Worm (Caenorhabditis elegans) whole organism, L2 larva: ENCODE results near the gene R01B10.2.

Experiments used
- C34F6.9 ChIP-seq: fragments of 150-350 bp; optimal IDR thresholded peaks from 2 replicates; lab custom pipeline; 2014; ENCODE audit warnings: missing biosample characterization, missing genetic modification characterization
- F13H6.1 ChIP-seq: sonication (generic microtip); optimal IDR thresholded peaks from 2 replicates; lab custom pipeline; 2016; ENCODE audit warnings: missing genetic modification characterization, missing compliant biosample characterization
- R02D3.7 ChIP-seq: fragments of 150-350 bp; optimal IDR thresholded peaks from 2 replicates; lab custom pipeline; 2014; ENCODE audit warnings: missing biosample characterization, missing genetic modification characterization
- Y55F3AM.14 ChIP-seq: fragments of 200-800 bp; sonication (Bioruptor generic); optimal IDR thresholded peaks from 2 replicates; lab custom pipeline; 2018; ENCODE audit warnings: mild to moderate bottlenecking, missing genetic modification characterization, missing compliant biosample characterization
- ZK546.5 ChIP-seq: sonication (generic microtip); optimal IDR thresholded peaks from 2 replicates; lab custom pipeline; 2017; ENCODE audit warnings: missing biosample characterization, missing genetic modification characterization
- alr-1 ChIP-seq: fragments of 150-350 bp; optimal IDR thresholded peaks from 2 replicates; lab custom pipeline; 2014; ENCODE audit warnings: missing biosample characterization, missing genetic modification characterization
- aly-2 ChIP-seq: fragments of 150-350 bp; optimal IDR thresholded peaks from 2 replicates; lab custom pipeline; 2014; ENCODE audit warnings: missing biosample characterization, missing genetic modification characterization
- blmp-1 ChIP-seq: sonication (generic microtip); optimal IDR thresholded peaks from 2 replicates; lab custom pipeline; 2017; ENCODE audit warnings: missing genetic modification characterization, mild to moderate bottlenecking, missing compliant biosample characterization, antibody characterized with exemption, moderate library complexity; ENCODE audit not compliant: insufficient read depth
- ceh-16 ChIP-seq: fragments of 150-350 bp; optimal IDR thresholded peaks from 2 replicates; lab custom pipeline; 2014; ENCODE audit warnings: missing biosample characterization, missing genetic modification characterization
- ceh-82 ChIP-seq: fragments of 150-350 bp; optimal IDR thresholded peaks from 2 replicates; lab custom pipeline; 2014; ENCODE audit warnings: missing biosample characterization, missing genetic modification characterization
- crh-2 ChIP-seq: sonication (generic microtip); optimal IDR thresholded peaks from 2 replicates; lab custom pipeline; 2017; ENCODE audit warnings: missing biosample characterization, missing genetic modification characterization
- dmd-4 ChIP-seq: sonication (generic microtip); optimal IDR thresholded peaks from 2 replicates; lab custom pipeline; 2017; ENCODE audit warnings: missing biosample characterization, missing genetic modification characterization
- egl-27 ChIP-seq: sonication (generic microtip); optimal IDR thresholded peaks from 3 replicates; lab custom pipeline; 2017; ENCODE audit warnings: missing biosample characterization, missing genetic modification reagents, missing genetic modification characterization
- elt-1 ChIP-seq: fragments of 150-350 bp; optimal IDR thresholded peaks from 2 replicates; lab custom pipeline; 2014; ENCODE audit warnings: missing biosample characterization, missing genetic modification characterization
- elt-3 ChIP-seq: sonication (generic microtip); optimal IDR thresholded peaks from 2 replicates; lab custom pipeline; 2017; ENCODE audit warnings: missing biosample characterization, missing genetic modification characterization
- fos-1 ChIP-seq: fragments of 150-350 bp; optimal IDR thresholded peaks from 2 replicates; lab custom pipeline; 2014; ENCODE audit warnings: missing biosample characterization, missing genetic modification characterization
- gmeb-1 ChIP-seq: fragments of 150-350 bp; optimal IDR thresholded peaks from 2 replicates; lab custom pipeline; 2014; ENCODE audit warnings: missing biosample characterization, missing genetic modification characterization
- lin-11 ChIP-seq: fragments of 150-350 bp; sonication (generic microtip); optimal IDR thresholded peaks from 2 replicates; lab custom pipeline; 2014; ENCODE audit warnings: missing biosample characterization, missing genetic modification characterization, inconsistent platforms, mixed read lengths
- lin-13 ChIP-seq: fragments of 150-350 bp; optimal IDR thresholded peaks from 2 replicates; lab custom pipeline; 2014; ENCODE audit warnings: missing biosample characterization, missing genetic modification reagents, missing genetic modification characterization
- lsy-2 ChIP-seq, 2 experiments: fragments of 150-350 bp in 1 of 2; sonication (generic microtip) in 1 of 2; optimal IDR thresholded peaks; 2 replicates each; lab custom pipeline; 2014 to 2017; ENCODE audit warnings: missing biosample characterization in 2 of 2, missing genetic modification characterization in 2 of 2
- mbf-1 ChIP-seq: sonication (generic microtip); optimal IDR thresholded peaks from 2 replicates; lab custom pipeline; 2017; ENCODE audit warnings: missing biosample characterization, missing genetic modification characterization
- mdl-1 ChIP-seq, 2 experiments: fragments of 150-350 bp in 1 of 2; sonication (generic microtip) in 1 of 2; optimal IDR thresholded peaks; 2 replicates each; lab custom pipeline; 2017; ENCODE audit warnings: missing biosample characterization in 2 of 2, missing genetic modification characterization in 2 of 2
- nhr-10 ChIP-seq: sonication (generic microtip); optimal IDR thresholded peaks from 2 replicates; lab custom pipeline; 2017; ENCODE audit warnings: missing biosample characterization, missing genetic modification characterization
- nhr-11 ChIP-seq: fragments of 150-350 bp; optimal IDR thresholded peaks from 2 replicates; lab custom pipeline; 2014; ENCODE audit warnings: missing biosample characterization, missing genetic modification characterization
- nhr-129 ChIP-seq: fragments of 150-350 bp; optimal IDR thresholded peaks from 2 replicates; lab custom pipeline; 2014; ENCODE audit warnings: missing biosample characterization, missing genetic modification characterization
- nhr-21 ChIP-seq: fragments of 150-350 bp; optimal IDR thresholded peaks from 2 replicates; lab custom pipeline; 2014; ENCODE audit warnings: missing biosample characterization, missing genetic modification characterization
- nhr-23 ChIP-seq: fragments of 150-350 bp; optimal IDR thresholded peaks from 2 replicates; lab custom pipeline; 2014; ENCODE audit warnings: missing biosample characterization, missing genetic modification reagents, missing genetic modification characterization
- nhr-25 ChIP-seq: fragments of 150-350 bp; sonication (generic microtip); optimal IDR thresholded peaks from 3 replicates; lab custom pipeline; 2014; ENCODE audit warnings: missing biosample characterization, missing genetic modification characterization
- nhr-77 ChIP-seq: fragments of 150-350 bp; optimal IDR thresholded peaks from 2 replicates; lab custom pipeline; 2014; ENCODE audit warnings: missing biosample characterization, missing genetic modification characterization
- peb-1 ChIP-seq: fragments of 150-350 bp; optimal IDR thresholded peaks from 2 replicates; lab custom pipeline; 2014; ENCODE audit warnings: missing biosample characterization, missing genetic modification characterization
- sem-4 ChIP-seq: fragments of 150-350 bp; optimal IDR thresholded peaks from 2 replicates; lab custom pipeline; 2014; ENCODE audit warnings: missing biosample characterization, missing genetic modification reagents, missing genetic modification characterization
- skn-1 ChIP-seq: sonication (generic microtip); optimal IDR thresholded peaks from 2 replicates; lab custom pipeline; 2017; ENCODE audit warnings: missing biosample characterization, missing genetic modification characterization
- sma-3 ChIP-seq: sonication (generic microtip); optimal IDR thresholded peaks from 2 replicates; lab custom pipeline; 2016; ENCODE audit warnings: missing genetic modification reagents, missing genetic modification characterization, missing compliant biosample characterization
- sma-9 ChIP-seq, 2 experiments: fragments of 150-350 bp in 1 of 2; sonication (generic microtip) in 1 of 2; optimal IDR thresholded peaks; 2 replicates each; lab custom pipeline; 2014 to 2016; ENCODE audit warnings: missing genetic modification characterization in 2 of 2, mild to moderate bottlenecking in 1 of 2, missing biosample characterization in 1 of 2, missing compliant biosample characterization in 1 of 2, missing genetic modification reagents in 1 of 2, moderate library complexity in 1 of 2
- snpc-4 ChIP-seq: fragments of 150-350 bp; optimal IDR thresholded peaks from 2 replicates; lab custom pipeline; 2014; ENCODE audit warnings: missing biosample characterization, missing genetic modification characterization
- unc-39 ChIP-seq: fragments of 150-350 bp; optimal IDR thresholded peaks from 2 replicates; lab custom pipeline; 2014; ENCODE audit warnings: missing biosample characterization, missing genetic modification characterization
- unc-55 ChIP-seq: fragments of 150-350 bp; sonication (generic microtip); optimal IDR thresholded peaks from 3 replicates; lab custom pipeline; 2014; ENCODE audit warnings: missing biosample characterization, missing genetic modification reagents, missing genetic modification characterization
- unc-62 ChIP-seq: fragments of 150-350 bp; optimal IDR thresholded peaks from 2 replicates; lab custom pipeline; 2014; ENCODE audit warnings: missing biosample characterization, missing genetic modification reagents, missing genetic modification characterization
- zag-1 ChIP-seq: fragments of 150-350 bp; optimal IDR thresholded peaks from 2 replicates; lab custom pipeline; 2014; ENCODE audit warnings: missing biosample characterization, missing genetic modification characterization
- ztf-1 ChIP-seq: fragments of 200-800 bp; sonication (Bioruptor generic); conservative IDR thresholded peaks from 2 replicates; pipeline ENCODE4 v1.3.6; 2022; ENCODE audit warnings: missing genetic modification characterization, missing compliant biosample characterization
- ztf-11 ChIP-seq: sonication (generic microtip); optimal IDR thresholded peaks from 2 replicates; lab custom pipeline; 2017; ENCODE audit warnings: missing biosample characterization, missing genetic modification characterization
- ztf-4 ChIP-seq: fragments of 150-350 bp; optimal IDR thresholded peaks from 2 replicates; lab custom pipeline; 2014; ENCODE audit warnings: missing biosample characterization, missing genetic modification characterization

Gene R01B10.2

ce11 chrV:6012401-6012800 is 28.9 kb downstream of the R01B10.2 start:
- TF ChIP-seq ZK546.5 (tag; lab: Kevin White, UChicago) = no peak
- TF ChIP-seq sma-3 (GFP tag; lab: Kevin White, UChicago) = peak; percentile 11
- TF ChIP-seq dmd-4 (tag; lab: Kevin White, UChicago) = no peak

ce11 chrV:6010642-6011041 is 30.6 kb downstream of the R01B10.2 start:
- TF ChIP-seq nhr-23 (no peak), aly-2 (tag; lab: Kevin White, UChicago) (no peak), unc-55 (GFP tag; lab: Kevin White, UChicago) (no peak), blmp-1 (no peak), alr-1 (no peak), crh-2 (no peak), unc-62 (GFP tag; lab: Kevin White, UChicago) (no peak), mdl-1 (tag; optimal IDR thresholded peaks at IDR 0.05; lab: Kevin White, UChicago) (no peak), zag-1 (tag; lab: Kevin White, UChicago) (no peak), lin-13 (GFP tag; lab: Kevin White, UChicago) (no peak)

- no peak for TF ChIP-seq ztf-11 (tag; lab: Kevin White, UChicago)
- TF ChIP-seq, all 48 proteins: peak for 0
Measured at ce11 chrV:6007927-6008326, 33.3 kb downstream of the R01B10.2 start.

ce11 chrV:6003301-6003700 is 38.0 kb downstream of the R01B10.2 start, which contains the start of gene fos-1:
Gene fos-1 (plus strand): TSS chrV:6003601.
- TF ChIP-seq elt-1 (tag; lab: Kevin White, UChicago) (no peak), mdl-1 (tag; optimal IDR thresholded peaks at IDR 0.05; lab: Kevin White, UChicago) (no peak), ceh-82 (no peak), alr-1 (no peak), unc-62 (GFP tag; lab: Kevin White, UChicago) (no peak), dmd-4 (tag; lab: Kevin White, UChicago) (no peak), nhr-23 (no peak), sma-3 (GFP tag; lab: Kevin White, UChicago) (no peak), nhr-21 (tag; lab: Kevin White, UChicago) (no peak), crh-2 (no peak), ceh-16 (tag; lab: Kevin White, UChicago) (no peak), lin-11 (tag; lab: Kevin White, UChicago) (no peak), sem-4 (tag; lab: Kevin White, UChicago) (no peak)

ce11 chrV:6000368-6000802 is 40.9 kb downstream of the R01B10.2 start:
- TF ChIP-seq nhr-25 (tag; lab: Kevin White, UChicago) (peak; percentile 95), nhr-21 (tag; lab: Kevin White, UChicago) (peak; percentile 96), alr-1 (peak; percentile 55), skn-1 (tag; lab: Kevin White, UChicago) (no peak), ceh-16 (tag; lab: Kevin White, UChicago) (peak; percentile 80), elt-1 (tag; lab: Kevin White, UChicago) (no peak), crh-2 (peak; percentile 98), lin-13 (GFP tag; lab: Kevin White, UChicago) (peak; percentile 67), R02D3.7 (tag; lab: Kevin White, UChicago) (no peak), Y55F3AM.14 (GFP tag; lab: Kevin White, UChicago) (peak; percentile 92), fos-1 (tag; lab: Kevin White, UChicago) (no peak), sma-9 (GFP tag; optimal IDR thresholded peaks at IDR 0.05; lab: Kevin White, UChicago) (peak; percentile 99), sma-9 (tag; optimal IDR thresholded peaks at IDR 0.05; lab: Kevin White, UChicago) (no peak), lsy-2 (tag; optimal IDR thresholded peaks at IDR 0.05; lab: Kevin White, UChicago) (peak; percentile 73 to 91), nhr-77 (peak; percentile 71), ceh-82 (peak; percentile 7), ZK546.5 (tag; lab: Kevin White, UChicago) (no peak), sma-3 (GFP tag; lab: Kevin White, UChicago) (peak; percentile 97), ztf-4 (peak; percentile 97), sem-4 (tag; lab: Kevin White, UChicago) (peak; percentile 82), F13H6.1 (tag; lab: Kevin White, UChicago) (peak; percentile 97), C34F6.9 (peak; percentile 95), zag-1 (tag; lab: Kevin White, UChicago) (no peak), ztf-1 (GFP tag; lab: Robert Waterston, UW) (no peak), peb-1 (tag; lab: Kevin White, UChicago) (peak; percentile 32), nhr-11 (peak; percentile 9), gmeb-1 (peak; percentile 72), aly-2 (tag; lab: Kevin White, UChicago) (no peak), mbf-1 (tag; lab: Kevin White, UChicago) (no peak), elt-3 (tag; lab: Kevin White, UChicago) (no peak), nhr-10 (tag; lab: Kevin White, UChicago) (peak; percentile 61), blmp-1 (peak; percentile 100), nhr-129 (tag; lab: Kevin White, UChicago) (peak; percentile 96), lin-11 (tag; lab: Kevin White, UChicago) (peak; percentile 67), unc-39 (tag; lab: Kevin White, UChicago) (no peak), ztf-11 (tag; lab: Kevin White, UChicago) (no peak), nhr-23 (no peak), unc-62 (GFP tag; lab: Kevin White, UChicago) (peak; percentile 91), snpc-4 (tag; lab: Kevin White, UChicago) (peak; percentile 62), egl-27 (tag; lab: Kevin White, UChicago) (peak; percentile 95)
